Fruit fly (Drosophila melanogaster): ENCODE results near the gene CG5890.

Gene CG5890

DNA sequence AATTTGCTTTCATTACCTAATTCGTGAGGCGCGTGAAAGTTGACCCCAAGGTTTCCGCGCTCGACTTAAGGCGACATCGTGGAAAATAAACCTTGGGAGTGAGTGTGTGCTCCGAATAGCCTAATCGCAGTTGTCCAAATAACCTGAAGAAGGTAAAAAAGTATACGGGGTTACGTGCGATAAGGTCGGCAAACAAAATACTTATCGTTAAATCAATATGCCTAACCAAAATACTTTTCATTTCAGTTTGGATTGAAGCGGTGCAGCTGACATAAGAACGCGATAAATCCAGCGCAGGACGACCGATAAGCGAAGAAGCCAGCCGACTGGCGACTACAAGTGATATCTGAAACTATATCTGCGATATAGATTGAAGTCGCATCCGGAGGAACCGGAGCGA, 29.2 kb downstream of the CG5890 start (continued):
- TF ChIP-seq Ada2b (GFP tag; IDR thresholded peaks at IDR 0.05) (no peak), CG1603 (tag; optimal IDR thresholded peaks at IDR 0.05) (peak; percentile 58), Xbp1 (GFP tag; optimal IDR thresholded peaks at IDR 0.05) (no peak), ac (GFP tag; optimal IDR thresholded peaks at IDR 0.05) (peak; percentile 68), HLHmδ (GFP tag; optimal IDR thresholded peaks at IDR 0.05) (peak; percentile 64), CG10979 (tag; optimal IDR thresholded peaks at IDR 0.05) (no peak), lab (GFP tag; optimal IDR thresholded peaks at IDR 0.05) (peak; percentile 22), eve (GFP tag; optimal IDR thresholded peaks at IDR 0.05) (no peak), CG6689 (GFP tag; IDR thresholded peaks at IDR 0.05) (no peak), chm (GFP tag; IDR thresholded peaks at IDR 0.05) (peak; percentile 74; the same call in 1 of the 2 replicates), CG7357 (GFP tag; IDR thresholded peaks at IDR 0.05) (no peak), Atf3 (GFP tag; optimal IDR thresholded peaks at IDR 0.05) (no peak), amos (GFP tag; IDR thresholded peaks at IDR 0.05; ENCODE audit: partially characterized antibody) (no peak), CG18599 (GFP tag; optimal IDR thresholded peaks at IDR 0.05) (no peak), sug (tag; optimal IDR thresholded peaks at IDR 0.05) (peak; percentile 10), sd (tag; optimal IDR thresholded peaks at IDR 0.05) (no peak), Med (GFP tag) (peak; percentile 38), Sox100B (GFP tag; optimal IDR thresholded peaks at IDR 0.05) (no peak), CG15479 (GFP tag; optimal IDR thresholded peaks at IDR 0.05) (peak; percentile 30), CrebB (tag; optimal IDR thresholded peaks at IDR 0.05) (peak; percentile 65), CG17912 (GFP tag; optimal IDR thresholded peaks at IDR 0.05) (peak; percentile 4), sr (GFP tag; IDR thresholded peaks at IDR 0.05) (no peak), CG4730 (GFP tag; IDR thresholded peaks at IDR 0.05) (no peak), Abd-B (GFP tag; optimal IDR thresholded peaks at IDR 0.05) (no peak), zf30C (GFP tag; optimal IDR thresholded peaks at IDR 0.05) (no peak), Hey (tag; optimal IDR thresholded peaks at IDR 0.05) (peak; percentile 14), tup (GFP tag; optimal IDR thresholded peaks at IDR 0.05) (no peak), CG4360 (GFP tag; IDR thresholded peaks at IDR 0.05) (no peak), ken (GFP tag; IDR thresholded peaks at IDR 0.05) (no peak), CG18262 (tag; optimal IDR thresholded peaks at IDR 0.05) (peak; percentile 17), dimm (GFP tag; IDR thresholded peaks at IDR 0.05) (no peak), HLH3B (GFP tag; IDR thresholded peaks at IDR 0.05) (peak; percentile 38; the same call in 1 of the 2 replicates), Dll (GFP tag; IDR thresholded peaks at IDR 0.05; ENCODE audit: partially characterized antibody) (no peak), CG4282 (GFP tag; optimal IDR thresholded peaks at IDR 0.05) (no peak), CG2129 (GFP tag; IDR thresholded peaks at IDR 0.05; ENCODE audit: partially characterized antibody) (no peak), Jarid2 (GFP tag; optimal IDR thresholded peaks at IDR 0.05) (no peak), Mes4 (GFP tag; optimal IDR thresholded peaks at IDR 0.05) (peak; percentile 44), Mad (GFP tag; optimal IDR thresholded peaks at IDR 0.05) (no peak), Dek (tag; optimal IDR thresholded peaks at IDR 0.05) (no peak), pzg (GFP tag; optimal IDR thresholded peaks at IDR 0.05) (no peak), Doc2 (GFP tag; IDR thresholded peaks at IDR 0.05) (no peak), ERR (GFP tag; optimal IDR thresholded peaks at IDR 0.05) (no peak), hb (GFP tag; IDR thresholded peaks at IDR 0.05; ENCODE audit: partially characterized antibody) (no peak), CG12104 (GFP tag; optimal IDR thresholded peaks at IDR 0.05) (no peak), cwo (GFP tag; optimal IDR thresholded peaks at IDR 0.05) (no peak), CG13624 (GFP tag; optimal IDR thresholded peaks at IDR 0.05) (no peak), odd (GFP tag; optimal IDR thresholded peaks at IDR 0.05) (peak; percentile 59), Neu2 (GFP tag; optimal IDR thresholded peaks at IDR 0.05; ENCODE audit: borderline replicate concordance) (no peak), dmrt11E (tag; optimal IDR thresholded peaks at IDR 0.05) (peak; percentile 46), CG12155 (GFP tag; optimal IDR thresholded peaks at IDR 0.05) (no peak), CG42726 (GFP tag; IDR thresholded peaks at IDR 0.05; ENCODE audit: partially characterized antibody) (no peak)
